Fruit fly (Drosophila melanogaster): ENCODE results near the gene CG1958.

The CG1958 gene

DNA sequence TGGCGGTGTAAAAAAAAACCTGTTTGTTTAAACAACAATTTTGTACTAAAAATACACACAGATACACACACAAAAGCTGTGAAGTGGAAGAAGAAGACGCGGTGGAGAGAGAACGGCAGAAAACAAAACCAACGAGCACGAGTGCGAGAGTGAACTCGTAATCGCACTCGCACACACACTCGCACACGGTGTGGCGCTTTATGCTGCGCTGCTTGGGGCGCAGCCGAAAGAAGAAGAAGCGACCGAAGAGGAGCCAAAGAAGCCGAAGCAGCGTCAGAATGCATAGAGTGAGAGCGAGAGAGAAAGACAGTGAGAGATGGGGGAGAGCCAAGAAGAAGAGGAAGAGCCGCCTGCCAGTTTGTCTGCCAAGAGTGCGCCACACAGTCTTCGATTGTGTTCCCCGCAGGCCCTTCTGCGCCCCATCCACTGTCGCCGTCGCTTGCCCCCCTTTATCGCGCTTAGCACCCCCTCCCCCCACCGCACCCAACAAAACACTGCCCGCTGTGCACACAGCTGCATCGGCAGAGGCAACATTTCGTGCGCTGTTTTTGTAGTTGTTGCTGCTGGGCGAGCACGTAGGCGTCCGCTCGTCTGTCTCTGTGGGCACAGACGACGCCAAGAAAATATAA is 34.1 kb downstream of the CG1958 start (continued):
- TF ChIP-seq CG12769 (tag; optimal IDR thresholded peaks at IDR 0.05): peak; percentile 40
- TF ChIP-seq kni (GFP tag; optimal IDR thresholded peaks at IDR 0.05): peak; percentile 76
- TF ChIP-seq sisA (GFP tag; IDR thresholded peaks at IDR 0.05): no peak
- TF ChIP-seq CG10267 (tag; optimal IDR thresholded peaks at IDR 0.05): no peak
- no peak for TF ChIP-seq CG3163 (GFP tag; optimal IDR thresholded peaks at IDR 0.05)
- TF ChIP-seq CG15479 (GFP tag; optimal IDR thresholded peaks at IDR 0.05): no peak
- TF ChIP-seq Nf-YC (tag; optimal IDR thresholded peaks at IDR 0.05): no peak
- no peak for TF ChIP-seq Dip3 (GFP tag; optimal IDR thresholded peaks at IDR 0.05)
- TF ChIP-seq odd (GFP tag; optimal IDR thresholded peaks at IDR 0.05): no peak
- no peak for TF ChIP-seq zen (tag; optimal IDR thresholded peaks at IDR 0.05)
- TF ChIP-seq CG9932 (GFP tag; IDR thresholded peaks at IDR 0.05): 0 out of 2 replicates have a peak, but pooled peaks have one; percentile 2
- TF ChIP-seq sc (optimal IDR thresholded peaks at IDR 0.05): no peak
- no peak for TF ChIP-seq sc (GFP tag; optimal IDR thresholded peaks at IDR 0.05)
- TF ChIP-seq emc (GFP tag; optimal IDR thresholded peaks at IDR 0.05): no peak
- TF ChIP-seq Mad (GFP tag; optimal IDR thresholded peaks at IDR 0.05): no peak
- no peak for TF ChIP-seq Hr78 (GFP tag; optimal IDR thresholded peaks at IDR 0.05)
- no peak for TF ChIP-seq lab (GFP tag; optimal IDR thresholded peaks at IDR 0.05)
- TF ChIP-seq HLHmδ (GFP tag; optimal IDR thresholded peaks at IDR 0.05): peak; percentile 62
- TF ChIP-seq sim (GFP tag; IDR thresholded peaks at IDR 0.05): no peak
- 0 out of 2 replicates have a peak, but pooled peaks have one; percentile 13 for TF ChIP-seq Ada2b (GFP tag; IDR thresholded peaks at IDR 0.05)
- peak; percentile 47 for TF ChIP-seq tna (GFP tag; IDR thresholded peaks at IDR 0.05; ENCODE audit: partially characterized antibody)
- no peak for TF ChIP-seq CHES-1-like (GFP tag; optimal IDR thresholded peaks at IDR 0.05)
- no peak for TF ChIP-seq ro (GFP tag; IDR thresholded peaks at IDR 0.05)
- peak; percentile 94 for TF ChIP-seq Med (GFP tag)
- no peak for TF ChIP-seq Hr3 (GFP tag; optimal IDR thresholded peaks at IDR 0.05)
- no peak for TF ChIP-seq CG15073 (GFP tag; optimal IDR thresholded peaks at IDR 0.05)
- TF ChIP-seq sens-2 (GFP tag; IDR thresholded peaks at IDR 0.05): no peak
- no peak for TF ChIP-seq nau (GFP tag; optimal IDR thresholded peaks at IDR 0.05)
- no peak for TF ChIP-seq Atf3 (GFP tag; optimal IDR thresholded peaks at IDR 0.05)
- no peak for TF ChIP-seq croc (GFP tag; conservative IDR thresholded peaks at IDR 0.05)
- no peak for TF ChIP-seq az2 (GFP tag; optimal IDR thresholded peaks at IDR 0.05)
- TF ChIP-seq CG17359 (tag; optimal IDR thresholded peaks at IDR 0.05): no peak
- no peak for TF ChIP-seq Mes4 (GFP tag; optimal IDR thresholded peaks at IDR 0.05)
- TF ChIP-seq CG7786 (GFP tag; optimal IDR thresholded peaks at IDR 0.05): no peak
- no peak for TF ChIP-seq gfzf (GFP tag; optimal IDR thresholded peaks at IDR 0.05)
- no peak for TF ChIP-seq tll (GFP tag; optimal IDR thresholded peaks at IDR 0.05)
- no peak for TF ChIP-seq CG1603 (tag; optimal IDR thresholded peaks at IDR 0.05)
- no peak for TF ChIP-seq CG7987 (GFP tag; optimal IDR thresholded peaks at IDR 0.05)
- TF ChIP-seq Taf1 (GFP tag; IDR thresholded peaks at IDR 0.05): no peak
- no peak for TF ChIP-seq CG6813 (GFP tag; optimal IDR thresholded peaks at IDR 0.05)
- no peak for TF ChIP-seq CG6683 (GFP tag; optimal IDR thresholded peaks at IDR 0.05)
- no peak for TF ChIP-seq CG13296 (GFP tag; optimal IDR thresholded peaks at IDR 0.05)
- no peak for TF ChIP-seq CG1529 (GFP tag; optimal IDR thresholded peaks at IDR 0.05)
- no peak for TF ChIP-seq ash1 (GFP tag; optimal IDR thresholded peaks at IDR 0.05)
- no peak for TF ChIP-seq Hand (GFP tag; optimal IDR thresholded peaks at IDR 0.05)
- no peak for TF ChIP-seq cad (GFP tag; optimal IDR thresholded peaks at IDR 0.05)
- no peak for TF ChIP-seq CG12299 (tag; optimal IDR thresholded peaks at IDR 0.05)
- no peak for TF ChIP-seq gcm2 (GFP tag; optimal IDR thresholded peaks at IDR 0.05)
- TF ChIP-seq otp (GFP tag; IDR thresholded peaks at IDR 0.05): 0 out of 3 replicates have a peak, but pooled peaks have one; percentile 19
- no peak for TF ChIP-seq CG11247 (GFP tag; IDR thresholded peaks at IDR 0.05)

All from whole organism, embryonic.